Worm (Caenorhabditis elegans) whole organism, L2 larva: ENCODE results near the gene pas-7.

ENCODE experiments used
- Y55F3AM.14 ChIP-seq: fragments of 200-800 bp; sonication (Bioruptor generic); optimal IDR thresholded peaks from 2 replicates; lab custom pipeline; 2018; ENCODE audit warnings: mild to moderate bottlenecking, missing genetic modification characterization, missing compliant biosample characterization
- aly-2 ChIP-seq: fragments of 150-350 bp; optimal IDR thresholded peaks from 2 replicates; lab custom pipeline; 2014; ENCODE audit warnings: missing biosample characterization, missing genetic modification characterization
- ama-1 ChIP-seq: fragments of 150-350 bp; optimal IDR thresholded peaks from 2 replicates; lab custom pipeline; 2018; ENCODE audit warnings: inconsistent platforms
- fos-1 ChIP-seq: fragments of 150-350 bp; optimal IDR thresholded peaks from 2 replicates; lab custom pipeline; 2014; ENCODE audit warnings: missing biosample characterization, missing genetic modification characterization
- lin-39 ChIP-seq: fragments of 150-350 bp; optimal IDR thresholded peaks from 2 replicates; lab custom pipeline; 2014; ENCODE audit warnings: missing biosample characterization, missing genetic modification reagents, missing genetic modification characterization
- mab-5 ChIP-seq: fragments of 150-350 bp; optimal IDR thresholded peaks from 2 replicates; lab custom pipeline; 2014; ENCODE audit warnings: missing biosample characterization, missing genetic modification characterization
- mbf-1 ChIP-seq: sonication (generic microtip); optimal IDR thresholded peaks from 2 replicates; lab custom pipeline; 2017; ENCODE audit warnings: missing biosample characterization, missing genetic modification characterization
- sma-3 ChIP-seq: sonication (generic microtip); optimal IDR thresholded peaks from 2 replicates; lab custom pipeline; 2016; ENCODE audit warnings: missing genetic modification reagents, missing genetic modification characterization, missing compliant biosample characterization
- snpc-4 ChIP-seq: fragments of 150-350 bp; optimal IDR thresholded peaks from 2 replicates; lab custom pipeline; 2014; ENCODE audit warnings: missing biosample characterization, missing genetic modification characterization
- zag-1 ChIP-seq: fragments of 150-350 bp; optimal IDR thresholded peaks from 2 replicates; lab custom pipeline; 2014; ENCODE audit warnings: missing biosample characterization, missing genetic modification characterization

ce11 chrII:10056545-10057038 lies 43.1 kb downstream of the pas-7 start, which contains the start of gene C18D1.2:
- TF ChIP-seq aly-2 (tag; lab: Kevin White, UChicago) (no peak), Y55F3AM.14 (GFP tag; lab: Kevin White, UChicago) (no peak), fos-1 (tag; lab: Kevin White, UChicago) (no peak), lin-39 (tag; lab: Kevin White, UChicago) (no peak), snpc-4 (tag; lab: Kevin White, UChicago) (no peak), zag-1 (tag; lab: Kevin White, UChicago) (no peak), mbf-1 (no peak), mab-5 (tag; lab: Kevin White, UChicago) (no peak), sma-3 (GFP tag; lab: Kevin White, UChicago) (no peak), ama-1 (lab: Kevin White, UChicago) (no peak)
